Worm (Caenorhabditis elegans) whole organism, L1 larva: ENCODE results near the gene ZK666.14.

ENCODE experiments used
- C16A3.4 ChIP-seq: fragments of 150-350 bp; optimal IDR thresholded peaks from 2 replicates; lab custom pipeline; 2014; ENCODE audit warnings: missing biosample characterization, missing genetic modification characterization
- F16B12.6 ChIP-seq: fragments of 150-350 bp; optimal IDR thresholded peaks from 2 replicates; lab custom pipeline; 2014; ENCODE audit warnings: missing biosample characterization, missing genetic modification characterization
- Y116A8C.19 ChIP-seq: sonication (generic microtip); optimal IDR thresholded peaks from 2 replicates; lab custom pipeline; 2016; ENCODE audit warnings: missing compliant biosample characterization, missing genetic modification characterization, borderline replicate concordance
- alr-1 ChIP-seq: fragments of 200-800 bp; sonication (Bioruptor generic); optimal IDR thresholded peaks from 2 replicates; lab custom pipeline; 2018; ENCODE audit warnings: borderline replicate concordance, mild to moderate bottlenecking, missing genetic modification characterization, missing compliant biosample characterization
- ama-1 ChIP-seq: fragments of 150-350 bp; optimal IDR thresholded peaks from 2 replicates; lab custom pipeline; 2014
- blmp-1 ChIP-seq: fragments of 150-350 bp; optimal IDR thresholded peaks from 2 replicates; lab custom pipeline; 2014; ENCODE audit warnings: missing biosample characterization, missing genetic modification characterization
- ceh-63 ChIP-seq: fragments of 200-800 bp; sonication (Bioruptor generic); optimal IDR thresholded peaks from 2 replicates; lab custom pipeline; 2018; ENCODE audit warnings: mild to moderate bottlenecking, missing genetic modification characterization, missing compliant biosample characterization
- ceh-82 ChIP-seq, 3 experiments: fragments of 150-350 bp in 1 of 3; sonication (generic microtip) in 2 of 3; optimal IDR thresholded peaks; 2 replicates each; lab custom pipeline; 2014 to 2017; ENCODE audit warnings: missing biosample characterization in 3 of 3, missing genetic modification characterization in 3 of 3
- dpl-1 ChIP-seq, 3 experiments: fragments of 150-350 bp in 2 of 3; sonication (generic microtip) in 1 of 3; optimal IDR thresholded peaks; 2 replicates each; lab custom pipeline; 2014 to 2017; ENCODE audit warnings: missing biosample characterization in 3 of 3, missing genetic modification characterization in 3 of 3, missing genetic modification reagents in 3 of 3
- efl-1 ChIP-seq, 4 experiments: fragments of 150-350 bp; optimal IDR thresholded peaks in 3 of 4; peaks in 1 of 4; 1 replicate in 1 of 4; 2 replicates in 3 of 4; lab custom pipeline; 2014; ENCODE audit warnings: missing biosample characterization in 2 of 4, missing genetic modification characterization in 2 of 4, missing genetic modification reagents in 2 of 4
- egl-27 ChIP-seq, 2 experiments: fragments of 150-350 bp in 1 of 2; sonication (generic microtip); optimal IDR thresholded peaks; 3 replicates each; lab custom pipeline; 2017 to 2018; ENCODE audit warnings: missing biosample characterization in 2 of 2, missing genetic modification characterization in 2 of 2, missing genetic modification reagents in 2 of 2
- elt-2 ChIP-seq: sonication (generic microtip); optimal IDR thresholded peaks from 2 replicates; lab custom pipeline; 2016; ENCODE audit warnings: missing genetic modification characterization, mild to moderate bottlenecking, inconsistent platforms, missing compliant biosample characterization, missing genetic modification reagents
- elt-3 ChIP-seq, 6 experiments: fragments of 150-350 bp in 1 of 6; sonication (generic microtip); optimal IDR thresholded peaks; 2 replicates each; lab custom pipeline; 2017 to 2018; ENCODE audit warnings: missing biosample characterization in 6 of 6, missing genetic modification characterization in 6 of 6, inconsistent platforms in 1 of 6
- fkh-8 ChIP-seq: sonication (generic microtip); optimal IDR thresholded peaks from 2 replicates; lab custom pipeline; 2016; ENCODE audit warnings: mild to moderate bottlenecking, missing genetic modification characterization, missing compliant biosample characterization
- fos-1 ChIP-seq: fragments of 150-350 bp; optimal IDR thresholded peaks from 2 replicates; lab custom pipeline; 2014; ENCODE audit warnings: missing biosample characterization, missing genetic modification characterization
- grh-1 ChIP-seq: fragments of 200-800 bp; sonication (Bioruptor generic); IDR thresholded peaks from 2 replicates; pipeline ENCODE4 v1.3.6; 2022; ENCODE audit warnings: missing genetic modification reagents, missing genetic modification characterization, missing compliant biosample characterization
- hlh-17 ChIP-seq: fragments of 200-800 bp; sonication (Bioruptor generic); optimal IDR thresholded peaks from 2 replicates; lab custom pipeline; 2018; ENCODE audit warnings: missing genetic modification characterization, mild to moderate bottlenecking, missing compliant biosample characterization, moderate library complexity, borderline replicate concordance
- hlh-4 ChIP-seq: sonication (generic microtip); optimal IDR thresholded peaks from 2 replicates; lab custom pipeline; 2016; ENCODE audit warnings: mild to moderate bottlenecking, missing genetic modification characterization, missing compliant biosample characterization
- irx-1 ChIP-seq: sonication (generic microtip); optimal IDR thresholded peaks from 2 replicates; lab custom pipeline; 2016; ENCODE audit warnings: missing genetic modification characterization, missing compliant biosample characterization
- lin-13 ChIP-seq: fragments of 150-350 bp; optimal IDR thresholded peaks from 2 replicates; lab custom pipeline; 2014; ENCODE audit warnings: missing biosample characterization, missing genetic modification reagents, missing genetic modification characterization
- lin-14 ChIP-seq: fragments of 200-800 bp; sonication (Bioruptor generic); optimal IDR thresholded peaks from 2 replicates; lab custom pipeline; 2018; ENCODE audit warnings: mild to moderate bottlenecking, missing genetic modification characterization, moderate library complexity, missing compliant biosample characterization
- lin-35 ChIP-seq, 2 experiments: fragments of 150-350 bp; optimal IDR thresholded peaks; 2 replicates each; lab custom pipeline; 2014; ENCODE audit warnings: missing biosample characterization in 2 of 2, missing genetic modification characterization in 2 of 2, missing genetic modification reagents in 2 of 2
- lsy-2 ChIP-seq, 2 experiments: fragments of 150-350 bp; optimal IDR thresholded peaks; 2 replicates each; lab custom pipeline; 2014; ENCODE audit warnings: missing biosample characterization in 2 of 2, missing genetic modification characterization in 2 of 2
- mdl-1 ChIP-seq, 2 experiments: fragments of 150-350 bp; optimal IDR thresholded peaks; 2 replicates each; lab custom pipeline; 2014 to 2017; ENCODE audit warnings: missing biosample characterization in 2 of 2, missing genetic modification characterization in 2 of 2, inconsistent platforms in 1 of 2
- mep-1 ChIP-seq: fragments of 150-350 bp; optimal IDR thresholded peaks from 2 replicates; lab custom pipeline; 2014; ENCODE audit warnings: missing biosample characterization, missing genetic modification characterization
- nhr-11 ChIP-seq: fragments of 150-350 bp; optimal IDR thresholded peaks from 2 replicates; lab custom pipeline; 2014; ENCODE audit warnings: missing biosample characterization, missing genetic modification characterization
- nhr-12 ChIP-seq: sonication (generic microtip); optimal IDR thresholded peaks from 2 replicates; lab custom pipeline; 2017; ENCODE audit warnings: missing biosample characterization, missing genetic modification characterization
- nhr-19 ChIP-seq: fragments of 200-800 bp; sonication (Bioruptor generic); conservative IDR thresholded peaks from 2 replicates; pipeline ENCODE4 v1.3.6; 2022; ENCODE audit warnings: missing genetic modification characterization, missing compliant biosample characterization
- nhr-20 ChIP-seq: sonication (generic microtip); optimal IDR thresholded peaks from 2 replicates; lab custom pipeline; 2016; ENCODE audit warnings: mild to moderate bottlenecking, missing genetic modification characterization, missing compliant biosample characterization
- nhr-237 ChIP-seq: fragments of 150-350 bp; optimal IDR thresholded peaks from 2 replicates; lab custom pipeline; 2014; ENCODE audit warnings: missing biosample characterization, missing genetic modification characterization
- nhr-28 ChIP-seq: fragments of 150-350 bp; optimal IDR thresholded peaks from 2 replicates; lab custom pipeline; 2014; ENCODE audit warnings: missing biosample characterization, missing genetic modification characterization
- nhr-71 ChIP-seq: sonication (generic microtip); optimal IDR thresholded peaks from 2 replicates; lab custom pipeline; 2016; ENCODE audit warnings: mild to moderate bottlenecking, missing genetic modification characterization, moderate library complexity, missing compliant biosample characterization
- nhr-77 ChIP-seq: fragments of 150-350 bp; optimal IDR thresholded peaks from 2 replicates; lab custom pipeline; 2014; ENCODE audit warnings: missing biosample characterization, missing genetic modification characterization
- nhr-85 ChIP-seq: sonication (generic microtip); peaks from one replicate; lab custom pipeline; 2016; ENCODE audit warnings: missing genetic modification characterization, inconsistent platforms, missing compliant biosample characterization
- pax-3 ChIP-seq: fragments of 200-800 bp; sonication (Bioruptor generic); optimal IDR thresholded peaks from 2 replicates; lab custom pipeline; 2018; ENCODE audit warnings: mild to moderate bottlenecking, missing genetic modification characterization, moderate library complexity, missing compliant biosample characterization
- rnt-1 ChIP-seq: sonication (generic microtip); optimal IDR thresholded peaks from 2 replicates; lab custom pipeline; 2016; ENCODE audit warnings: mild to moderate bottlenecking, missing genetic modification characterization, moderate library complexity, missing compliant biosample characterization
- skn-1 ChIP-seq: fragments of 150-350 bp; optimal IDR thresholded peaks from 2 replicates; lab custom pipeline; 2014; ENCODE audit warnings: missing biosample characterization, missing genetic modification characterization
- unc-130 ChIP-seq: fragments of 150-350 bp; optimal IDR thresholded peaks from 2 replicates; lab custom pipeline; 2017; ENCODE audit warnings: missing biosample characterization, missing genetic modification characterization, inconsistent platforms
- unc-62 ChIP-seq: fragments of 150-350 bp; optimal IDR thresholded peaks from 2 replicates; lab custom pipeline; 2014; ENCODE audit warnings: missing biosample characterization, missing genetic modification reagents, missing genetic modification characterization
- unc-86 ChIP-seq: sonication (generic microtip); optimal IDR thresholded peaks from 2 replicates; lab custom pipeline; 2016; ENCODE audit warnings: missing genetic modification characterization, missing compliant biosample characterization
- unc-98 ChIP-seq: fragments of 200-800 bp; sonication (Bioruptor generic); IDR thresholded peaks from 2 replicates; pipeline ENCODE4 v1.3.6; 2022; ENCODE audit warnings: missing genetic modification characterization, missing compliant biosample characterization
- zip-4 ChIP-seq: fragments of 200-800 bp; sonication (Bioruptor generic); optimal IDR thresholded peaks from 2 replicates; lab custom pipeline; 2018; ENCODE audit warnings: mild to moderate bottlenecking, missing genetic modification characterization, moderate library complexity, missing compliant biosample characterization

ZK666.14 gene

ce11 chrII:10494467-10494866, at the start of gene ZK666.14:
TSS of gene ZK666.14 (plus strand) at chrII:10494767.
- no peak for TF ChIP-seq hlh-17
- no peak for TF ChIP-seq ceh-63 (GFP tag; lab: Kevin White, UChicago)
- no peak for TF ChIP-seq C16A3.4 (tag; lab: Kevin White, UChicago)
- TF ChIP-seq nhr-237: no peak
- TF ChIP-seq fos-1 (tag; lab: Kevin White, UChicago): no peak
- no peak for TF ChIP-seq grh-1 (GFP tag; lab: Robert Waterston, UW)
- no peak for TF ChIP-seq alr-1 (tag; lab: Kevin White, UChicago)
- TF ChIP-seq elt-3 (tag; optimal IDR thresholded peaks at IDR 0.05; lab: Kevin White, UChicago): no peak
- no peak for TF ChIP-seq Y116A8C.19
- TF ChIP-seq unc-62 (GFP tag; lab: Kevin White, UChicago): no peak
- TF ChIP-seq ama-1 (lab: Kevin White, UChicago): no peak
- no peak for TF ChIP-seq unc-86 (tag; lab: Kevin White, UChicago)
- no peak for TF ChIP-seq nhr-11
- no peak for TF ChIP-seq nhr-28 (tag; lab: Kevin White, UChicago)
- TF ChIP-seq pax-3 (tag; lab: Kevin White, UChicago): no peak
- TF ChIP-seq hlh-4 (tag; lab: Kevin White, UChicago): no peak
- TF ChIP-seq nhr-20 (tag; lab: Kevin White, UChicago): no peak
- no peak for TF ChIP-seq nhr-85 (tag; lab: Kevin White, UChicago)
- no peak for TF ChIP-seq ceh-82 (tag; optimal IDR thresholded peaks at IDR 0.05; lab: Kevin White, UChicago)

DNA sequence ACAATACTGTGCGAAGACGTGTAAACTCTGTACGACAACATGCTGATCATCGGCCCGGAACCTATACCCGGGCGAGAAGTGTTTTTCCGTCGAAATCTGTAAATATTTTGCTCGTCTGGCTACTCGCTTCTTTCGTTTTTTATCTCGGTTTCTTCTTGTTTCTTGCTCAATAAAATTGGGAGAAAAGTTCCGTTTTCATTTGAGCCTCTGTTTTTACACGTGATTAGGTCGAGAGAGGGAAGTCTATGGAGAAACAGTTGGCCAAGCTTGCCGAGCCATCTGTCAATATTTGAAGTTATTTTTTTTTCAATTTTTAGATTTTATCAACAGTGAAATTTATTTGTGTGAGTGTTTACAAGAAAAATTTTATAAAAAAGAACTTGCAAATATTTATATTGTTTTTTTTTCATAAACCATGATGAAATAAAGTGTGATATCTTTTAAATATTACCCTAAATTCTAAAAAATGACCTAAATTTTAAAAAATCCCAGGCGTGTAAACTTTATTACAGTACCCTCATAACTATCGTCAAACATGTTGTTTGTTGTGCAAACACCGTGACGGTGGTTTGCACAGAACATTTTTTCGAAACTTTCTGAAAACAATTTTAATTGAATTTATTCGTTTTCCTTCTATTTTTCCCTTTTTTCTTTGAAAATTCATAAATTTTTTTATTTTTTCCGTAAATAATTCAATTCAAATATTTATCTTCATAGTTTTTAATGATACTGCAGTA, 49.4 kb upstream of the ZK666.14 start:
- TF ChIP-seq lsy-2 (tag; optimal IDR thresholded peaks at IDR 0.05; lab: Kevin White, UChicago) (peak; percentile 49 to 51), nhr-77 (tag; lab: Kevin White, UChicago) (no peak), nhr-19 (peak; percentile 40), efl-1 (optimal IDR thresholded peaks at IDR 0.05; lab: Kevin White, UChicago) (peak in 1 of 2 experiments; percentile 12), efl-1 (GFP tag; optimal IDR thresholded peaks at IDR 0.05 in 1 of 2; lab: Kevin White, UChicago) (no peak), lin-14 (peak; percentile 64), C16A3.4 (tag; lab: Kevin White, UChicago) (peak; percentile 1), ama-1 (lab: Kevin White, UChicago) (no peak), skn-1 (tag; lab: Kevin White, UChicago) (peak; percentile 5), rnt-1 (tag; lab: Kevin White, UChicago) (peak; percentile 65), irx-1 (no peak), nhr-71 (tag; lab: Kevin White, UChicago) (peak; percentile 61), mdl-1 (tag; optimal IDR thresholded peaks at IDR 0.05; lab: Kevin White, UChicago) (peak in 1 of 2 experiments; percentile 2), F16B12.6 (peak; percentile 76), fos-1 (tag; lab: Kevin White, UChicago) (no peak)

ce11 chrII:10445738-10446137, 48.8 kb upstream of the ZK666.14 start:
- TF ChIP-seq unc-130 (tag; lab: Kevin White, UChicago) (peak; percentile 52), nhr-11 (peak; percentile 34), mep-1 (tag; lab: Kevin White, UChicago) (peak; percentile 9), unc-98 (GFP tag; lab: Robert Waterston, UW) (no peak), efl-1 (optimal IDR thresholded peaks at IDR 0.05; lab: Kevin White, UChicago) (peak in 1 of 2 experiments; percentile 27), efl-1 (GFP tag; optimal IDR thresholded peaks at IDR 0.05 in 1 of 2; lab: Kevin White, UChicago) (peak in 1 of 2 experiments; percentile 84), lin-14 (peak; percentile 73), lin-35 (GFP tag; optimal IDR thresholded peaks at IDR 0.05; lab: Kevin White, UChicago) (peak; percentile 1 to 23), F16B12.6 (peak; percentile 9), dpl-1 (GFP tag; optimal IDR thresholded peaks at IDR 0.05; lab: Kevin White, UChicago) (peak in 2 of 3 experiments; percentile 19 to 32), nhr-20 (tag; lab: Kevin White, UChicago) (peak; percentile 35), egl-27 (tag; optimal IDR thresholded peaks at IDR 0.05; lab: Kevin White, UChicago) (no peak), rnt-1 (tag; lab: Kevin White, UChicago) (peak; percentile 36), elt-2 (tag; lab: Kevin White, UChicago) (no peak), nhr-12 (tag; lab: Kevin White, UChicago) (no peak), pax-3 (tag; lab: Kevin White, UChicago) (no peak), skn-1 (tag; lab: Kevin White, UChicago) (peak; percentile 53), fkh-8 (tag; lab: Kevin White, UChicago) (peak; percentile 13), nhr-85 (tag; lab: Kevin White, UChicago) (no peak), mdl-1 (tag; optimal IDR thresholded peaks at IDR 0.05; lab: Kevin White, UChicago) (peak in 1 of 2 experiments; percentile 52), zip-4 (peak; percentile 28), lsy-2 (tag; optimal IDR thresholded peaks at IDR 0.05; lab: Kevin White, UChicago) (no peak), grh-1 (GFP tag; lab: Robert Waterston, UW) (no peak), ceh-82 (tag; optimal IDR thresholded peaks at IDR 0.05; lab: Kevin White, UChicago) (peak in 2 of 3 experiments; percentile 3 to 73), blmp-1 (tag; lab: Kevin White, UChicago) (peak; percentile 23), lin-13 (GFP tag; lab: Kevin White, UChicago) (peak; percentile 29), alr-1 (tag; lab: Kevin White, UChicago) (no peak)
- TF ChIP-seq, all 84 proteins: peak for 17
